Worm (Caenorhabditis elegans) whole organism, young adult: Measurements from ENCODE around the gene C03B1.6.

Source experiments
- B0035.1 ChIP-seq: sonication (generic microtip); optimal IDR thresholded peaks from 2 replicates; lab custom pipeline; 2016; ENCODE audit warnings: missing genetic modification characterization, mild to moderate bottlenecking, missing compliant biosample characterization, missing genotype, missing genetic modification reagents
- B0261.1 ChIP-seq: sonication (generic microtip); optimal IDR thresholded peaks from 2 replicates; lab custom pipeline; 2016; ENCODE audit warnings: mild to moderate bottlenecking, missing genetic modification characterization, moderate library complexity, missing compliant biosample characterization
- B0336.3 ChIP-seq: fragments of 200-800 bp; sonication (Bioruptor generic); IDR thresholded peaks from 2 replicates; pipeline ENCODE4 v1.3.6; 2022; ENCODE audit warnings: missing genetic modification characterization, missing compliant biosample characterization
- C06A6.2 ChIP-seq: fragments of 200-800 bp; sonication (Bioruptor generic); conservative IDR thresholded peaks from 2 replicates; pipeline ENCODE4 v1.3.6; 2022; ENCODE audit warnings: missing genetic modification characterization, missing compliant biosample characterization
- C17E4.6 ChIP-seq: fragments of 200-800 bp; sonication (Bioruptor generic); IDR thresholded peaks from 2 replicates; pipeline ENCODE4 v1.3.6; 2022; ENCODE audit warnings: missing genetic modification reagents, missing genetic modification characterization, missing compliant biosample characterization
- D2030.7 ChIP-seq: fragments of 200-800 bp; sonication (Bioruptor generic); IDR thresholded peaks from 2 replicates; pipeline ENCODE4 v1.3.6; 2022; ENCODE audit warnings: missing genetic modification reagents, missing genetic modification characterization, missing compliant biosample characterization
- F22D6.2 ChIP-seq: sonication (generic microtip); optimal IDR thresholded peaks from 2 replicates; lab custom pipeline; 2016; ENCODE audit warnings: mild to moderate bottlenecking, missing genetic modification characterization, missing compliant biosample characterization
- F23B12.7 ChIP-seq: sonication (generic microtip); optimal IDR thresholded peaks from 2 replicates; lab custom pipeline; 2017; ENCODE audit warnings: missing genetic modification characterization, mild to moderate bottlenecking, missing compliant biosample characterization, antibody characterized with exemption, moderate library complexity; ENCODE audit not compliant: insufficient read depth
- F33H1.4 ChIP-seq: fragments of 200-800 bp; sonication (Bioruptor generic); IDR thresholded peaks from 2 replicates; pipeline ENCODE4 v1.3.6; 2022; ENCODE audit warnings: missing genetic modification reagents, missing genetic modification characterization, missing compliant biosample characterization
- F49E8.2 ChIP-seq: sonication (generic microtip); optimal IDR thresholded peaks from 3 replicates; lab custom pipeline; 2017; ENCODE audit warnings: missing genetic modification characterization, mild to moderate bottlenecking, missing compliant biosample characterization, antibody characterized with exemption, moderate library complexity; ENCODE audit not compliant: insufficient read depth
- K11D2.4 ChIP-seq: fragments of 200-800 bp; sonication (Bioruptor generic); IDR thresholded peaks from 2 replicates; pipeline ENCODE4 v1.3.6; 2022; ENCODE audit warnings: missing genetic modification reagents, missing genetic modification characterization, missing compliant biosample characterization
- Y79H2A.3 ChIP-seq: fragments of 200-800 bp; sonication (Bioruptor generic); conservative IDR thresholded peaks from 2 replicates; pipeline ENCODE4 v1.3.6; 2022; ENCODE audit warnings: missing genetic modification reagents, missing genetic modification characterization, missing compliant biosample characterization
- aptf-2 ChIP-seq: fragments of 200-800 bp; sonication (Bioruptor generic); conservative IDR thresholded peaks from 2 replicates; pipeline ENCODE4 v1.3.6; 2022; ENCODE audit warnings: missing genetic modification reagents, missing genetic modification characterization, missing compliant biosample characterization
- athp-1 ChIP-seq: sonication (generic microtip); optimal IDR thresholded peaks from 2 replicates; lab custom pipeline; 2017; ENCODE audit warnings: mild to moderate bottlenecking, missing genetic modification characterization, missing compliant biosample characterization
- attf-6 ChIP-seq: fragments of 200-800 bp; sonication (Bioruptor generic); IDR thresholded peaks from 2 replicates; pipeline ENCODE4 v1.3.6; 2022; ENCODE audit warnings: missing genetic modification reagents, missing genetic modification characterization, missing compliant biosample characterization
- bed-1 ChIP-seq: fragments of 200-800 bp; sonication (Bioruptor generic); IDR thresholded peaks from 2 replicates; pipeline ENCODE4 v1.3.6; 2022; ENCODE audit warnings: missing genetic modification reagents, missing genetic modification characterization, missing compliant biosample characterization
- cebp-2 ChIP-seq: fragments of 200-800 bp; sonication (Bioruptor generic); IDR thresholded peaks from 2 replicates; pipeline ENCODE4 v1.3.6; 2022; ENCODE audit warnings: missing genetic modification characterization, missing compliant biosample characterization
- ceh-27 ChIP-seq: fragments of 200-800 bp; sonication (Bioruptor generic); optimal IDR thresholded peaks from 2 replicates; lab custom pipeline; 2018; ENCODE audit warnings: mild to moderate bottlenecking, missing genetic modification characterization, moderate library complexity, missing compliant biosample characterization
- ceh-40 ChIP-seq: fragments of 200-800 bp; sonication (Bioruptor generic); IDR thresholded peaks from 2 replicates; pipeline ENCODE4 v1.3.6; 2022; ENCODE audit warnings: missing genetic modification characterization, missing compliant biosample characterization
- ceh-91 ChIP-seq: fragments of 200-800 bp; sonication (Bioruptor generic); IDR thresholded peaks from 2 replicates; pipeline ENCODE4 v1.3.6; 2022; ENCODE audit warnings: missing genetic modification reagents, missing genetic modification characterization, missing compliant biosample characterization
- die-1 ChIP-seq: sonication (generic microtip); optimal IDR thresholded peaks from 2 replicates; lab custom pipeline; 2016; ENCODE audit warnings: missing genotype, mild to moderate bottlenecking, missing genetic modification characterization, missing compliant biosample characterization
- egl-18 ChIP-seq: fragments of 200-800 bp; sonication (Bioruptor generic); IDR thresholded peaks from 2 replicates; pipeline ENCODE4 v1.3.6; 2022; ENCODE audit warnings: missing genetic modification reagents, missing genetic modification characterization, missing compliant biosample characterization
- gei-17 ChIP-seq: fragments of 200-800 bp; sonication (Bioruptor generic); optimal IDR thresholded peaks from 2 replicates; lab custom pipeline; 2018; ENCODE audit warnings: mild to moderate bottlenecking, missing genetic modification characterization, missing compliant biosample characterization
- him-1 ChIP-seq: sonication (generic microtip); optimal IDR thresholded peaks from 2 replicates; lab custom pipeline; 2016; ENCODE audit warnings: missing genotype, missing genetic modification reagents, missing genetic modification characterization, missing compliant biosample characterization
- hmg-1.2 ChIP-seq: fragments of 200-800 bp; sonication (Bioruptor generic); IDR thresholded peaks from 2 replicates; pipeline ENCODE4 v1.3.6; 2022; ENCODE audit warnings: missing genetic modification reagents, missing genetic modification characterization, missing compliant biosample characterization
- hmg-20 ChIP-seq: fragments of 200-800 bp; sonication (Bioruptor generic); IDR thresholded peaks from 2 replicates; pipeline ENCODE4 v1.3.6; 2022; ENCODE audit warnings: missing genetic modification reagents, missing genetic modification characterization, missing compliant biosample characterization
- hsf-1 ChIP-seq: fragments of 200-800 bp; sonication (Bioruptor generic); IDR thresholded peaks from 2 replicates; pipeline ENCODE4 v1.3.6; 2022; ENCODE audit warnings: missing genetic modification reagents, missing genetic modification characterization, missing compliant biosample characterization
- let-526 ChIP-seq: fragments of 200-800 bp; sonication (Bioruptor generic); IDR thresholded peaks from 2 replicates; pipeline ENCODE4 v1.3.6; 2022; ENCODE audit warnings: missing genetic modification reagents, missing genetic modification characterization, missing compliant biosample characterization
- lin-26 ChIP-seq: fragments of 200-800 bp; sonication (Bioruptor generic); IDR thresholded peaks from 2 replicates; pipeline ENCODE4 v1.3.6; 2022; ENCODE audit warnings: missing genetic modification reagents, missing genetic modification characterization, missing compliant biosample characterization
- lin-54 ChIP-seq: fragments of 200-800 bp; sonication (Bioruptor generic); optimal IDR thresholded peaks from 2 replicates; lab custom pipeline; 2018; ENCODE audit warnings: mild to moderate bottlenecking, missing genetic modification characterization, missing compliant biosample characterization
- lir-1 ChIP-seq: fragments of 200-800 bp; sonication (Bioruptor generic); conservative IDR thresholded peaks from 2 replicates; pipeline ENCODE4 v1.3.6; 2022; ENCODE audit warnings: missing genetic modification reagents, missing genetic modification characterization, missing compliant biosample characterization
- lsy-27 ChIP-seq: sonication (generic microtip); optimal IDR thresholded peaks from 2 replicates; lab custom pipeline; 2017; ENCODE audit warnings: missing genetic modification characterization, mild to moderate bottlenecking, missing compliant biosample characterization, antibody characterized with exemption, missing genotype, borderline replicate concordance; ENCODE audit not compliant: insufficient read depth
- mel-28 ChIP-seq: sonication (generic microtip); optimal IDR thresholded peaks from 2 replicates; lab custom pipeline; 2016; ENCODE audit warnings: borderline replicate concordance, mild to moderate bottlenecking, missing genetic modification characterization, missing compliant biosample characterization
- nfyb-1 ChIP-seq: fragments of 200-800 bp; sonication (Bioruptor generic); IDR thresholded peaks from 2 replicates; pipeline ENCODE4 v1.3.6; 2022; ENCODE audit warnings: missing genetic modification reagents, missing genetic modification characterization, missing compliant biosample characterization
- nhr-120 ChIP-seq: fragments of 200-800 bp; sonication (Bioruptor generic); IDR thresholded peaks from 2 replicates; pipeline ENCODE4 v1.3.6; 2022; ENCODE audit warnings: missing genetic modification characterization, missing compliant biosample characterization
- nhr-80 ChIP-seq: sonication (generic microtip); optimal IDR thresholded peaks from 2 replicates; lab custom pipeline; 2016; ENCODE audit warnings: missing genetic modification characterization, missing compliant biosample characterization
- repo-1 ChIP-seq: sonication (generic microtip); optimal IDR thresholded peaks from 2 replicates; lab custom pipeline; 2017; ENCODE audit warnings: mild to moderate bottlenecking, missing genetic modification characterization, missing compliant biosample characterization
- snpc-4 ChIP-seq, 5 experiments: fragments of 150-350 bp in 1 of 5; sonication (generic microtip) in 4 of 5; optimal IDR thresholded peaks; 2 replicates each; lab custom pipeline; 2014 to 2018; ENCODE audit warnings: missing genetic modification characterization in 5 of 5, missing biosample characterization in 3 of 5, antibody characterized with exemption in 2 of 5, mild to moderate bottlenecking in 2 of 5, missing compliant biosample characterization in 2 of 5, missing genotype in 2 of 5, moderate library complexity in 2 of 5, missing genetic modification reagents in 1 of 5
- tbp1 ChIP-seq: fragments of 200-800 bp; sonication (Bioruptor generic); optimal IDR thresholded peaks from 2 replicates; lab custom pipeline; 2018; ENCODE audit warnings: mild to moderate bottlenecking, missing genetic modification characterization, missing compliant biosample characterization
- tbx-9 ChIP-seq: sonication (generic microtip); optimal IDR thresholded peaks from 2 replicates; lab custom pipeline; 2016; ENCODE audit warnings: borderline replicate concordance, missing genetic modification characterization, inconsistent platforms, missing compliant biosample characterization
- tlf-1 ChIP-seq: fragments of 200-800 bp; sonication (Bioruptor generic); optimal IDR thresholded peaks from 2 replicates; lab custom pipeline; 2018; ENCODE audit warnings: mild to moderate bottlenecking, missing genetic modification characterization, missing compliant biosample characterization
- unc-62 ChIP-seq: fragments of 150-350 bp; optimal IDR thresholded peaks from 2 replicates; lab custom pipeline; 2014; ENCODE audit warnings: missing biosample characterization, missing genetic modification reagents, missing genetic modification characterization
- zim-3 ChIP-seq: sonication (generic microtip); optimal IDR thresholded peaks from 2 replicates; lab custom pipeline; 2017; ENCODE audit warnings: mild to moderate bottlenecking, missing genetic modification characterization, moderate library complexity, missing compliant biosample characterization
- ztf-18 ChIP-seq: sonication (generic microtip); optimal IDR thresholded peaks from 2 replicates; lab custom pipeline; 2016; ENCODE audit warnings: missing genotype, mild to moderate bottlenecking, missing genetic modification characterization, missing compliant biosample characterization
- ztf-28 ChIP-seq: fragments of 200-800 bp; sonication (Bioruptor generic); IDR thresholded peaks from 2 replicates; pipeline ENCODE4 v1.3.6; 2022; ENCODE audit warnings: missing genetic modification reagents, missing genetic modification characterization, missing compliant biosample characterization

C03B1.6 gene

DNA sequence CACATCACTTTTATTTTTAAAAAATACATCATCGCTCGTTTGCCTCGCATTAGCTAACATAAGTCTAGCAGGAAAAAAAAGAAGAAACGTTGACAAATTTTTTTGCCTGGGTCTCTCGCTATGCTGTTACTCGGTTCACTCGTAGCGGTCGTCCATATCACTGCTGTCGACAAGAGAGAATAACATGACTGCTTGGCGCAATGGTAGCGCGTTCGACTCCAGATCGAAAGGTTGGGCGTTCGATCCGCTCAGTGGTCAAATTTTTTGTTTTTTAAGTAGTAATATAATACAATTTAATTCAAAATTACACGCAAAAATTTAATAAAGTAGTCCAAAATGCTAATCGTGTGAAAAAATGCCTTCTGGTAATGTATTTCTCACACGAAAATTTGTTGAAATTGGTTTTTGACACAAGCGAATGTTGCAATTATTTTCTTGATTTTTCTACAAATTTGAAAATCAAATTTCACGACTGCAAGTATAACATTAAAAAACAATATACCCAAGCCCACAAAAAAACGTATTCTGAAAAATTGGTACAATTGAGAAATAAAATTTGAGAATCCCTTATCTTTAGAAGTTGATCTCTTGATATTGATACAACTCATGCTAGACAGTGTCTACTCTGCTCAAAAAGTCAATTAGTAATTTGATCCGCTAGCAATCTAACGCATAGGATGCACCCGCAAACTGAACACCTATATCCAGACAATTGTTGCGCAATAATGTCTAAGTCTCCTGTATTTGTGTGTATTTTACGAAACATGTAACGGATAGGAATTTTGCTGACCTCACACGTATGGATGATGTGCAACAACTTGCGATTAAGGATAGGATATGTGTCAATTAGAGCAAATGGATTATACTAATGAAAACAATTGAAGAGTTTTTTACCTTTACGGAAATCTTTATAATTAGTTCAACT is 21.3 kb downstream of the C03B1.6 start (continued):
- TF ChIP-seq zim-3 (tag; lab: Kevin White, UChicago) (peak; percentile 69), D2030.7 (GFP tag; lab: Robert Waterston, UW) (peak; percentile 66), K11D2.4 (GFP tag; lab: Robert Waterston, UW) (0 out of 2 replicates have a peak, but pooled peaks have one; percentile 26), hmg-1.2 (GFP tag; lab: Robert Waterston, UW) (peak; percentile 85), let-526 (GFP tag; lab: Robert Waterston, UW) (peak; percentile 53; the same call in 1 of the 2 replicates), nfyb-1 (peak; percentile 88), C17E4.6 (GFP tag; lab: Robert Waterston, UW) (no peak), F33H1.4 (no peak), gei-17 (GFP tag; lab: Kevin White, UChicago) (peak; percentile 28), nhr-120 (GFP tag; lab: Robert Waterston, UW) (0 out of 2 replicates have a peak, but pooled peaks have one; percentile 65), F49E8.2 (tag; lab: Kevin White, UChicago) (no peak), nhr-80 (tag; lab: Kevin White, UChicago) (peak; percentile 13), ztf-18 (tag; lab: Kevin White, UChicago) (peak; percentile 62), bed-1 (no peak), hmg-20 (GFP tag; lab: Robert Waterston, UW) (no peak), hsf-1 (GFP tag; lab: Robert Waterston, UW) (no peak), attf-6 (GFP tag; lab: Robert Waterston, UW) (no peak), egl-18 (GFP tag; lab: Robert Waterston, UW) (no peak), him-1 (tag; lab: Kevin White, UChicago) (peak; percentile 93), die-1 (peak; percentile 80), unc-62 (GFP tag; lab: Kevin White, UChicago) (no peak), B0261.1 (tag; lab: Kevin White, UChicago) (peak; percentile 97), F23B12.7 (peak; percentile 85), tbp1 (GFP tag; lab: Kevin White, UChicago) (peak; percentile 97), mel-28 (tag; lab: Kevin White, UChicago) (no peak), tlf-1 (GFP tag; lab: Kevin White, UChicago) (no peak), Y79H2A.3 (GFP tag; lab: Robert Waterston, UW) (no peak), aptf-2 (GFP tag; lab: Robert Waterston, UW) (no peak), ceh-40 (GFP tag; lab: Robert Waterston, UW) (peak; percentile 72; the same call in 1 of the 2 replicates), C06A6.2 (GFP tag; lab: Robert Waterston, UW) (no peak), ztf-28 (GFP tag; lab: Robert Waterston, UW) (no peak), lin-54 (GFP tag; lab: Kevin White, UChicago) (no peak), lin-26 (peak; percentile 89; the same call in 1 of the 2 replicates), lir-1 (GFP tag; lab: Robert Waterston, UW) (peak; percentile 35), cebp-2 (GFP tag; lab: Robert Waterston, UW) (no peak), athp-1 (tag; lab: Kevin White, UChicago) (peak; percentile 6), tbx-9 (tag; lab: Kevin White, UChicago) (peak; percentile 13), B0336.3 (GFP tag; lab: Robert Waterston, UW) (no peak), B0035.1 (tag; lab: Kevin White, UChicago) (peak; percentile 62), ceh-91 (no peak), snpc-4 (GFP tag; optimal IDR thresholded peaks at IDR 0.05; lab: Kevin White, UChicago) (peak; percentile 48), snpc-4 (tag; optimal IDR thresholded peaks at IDR 0.05; lab: Kevin White, UChicago) (peak in 3 of 4 experiments; percentile 7 to 71 (median 49)), repo-1 (peak; percentile 56), lsy-27 (tag; lab: Kevin White, UChicago) (peak; percentile 13), ceh-27 (GFP tag; lab: Kevin White, UChicago) (peak; percentile 47), F22D6.2 (tag; lab: Kevin White, UChicago) (no peak)
